Fruit fly (Drosophila melanogaster) whole organism, embryonic: ENCODE measurements around the gene eIF2gamma.

ENCODE experiments used
- ATbp ChIP-seq: fragments of 200-800 bp; sonication (Bioruptor generic); optimal IDR thresholded peaks from 2 replicates; lab custom pipeline; 2017; ENCODE audit warnings: missing biosample characterization, mild to moderate bottlenecking, missing genetic modification characterization, missing genetic modification reagents
- Atf-2 ChIP-seq: fragments of 200-800 bp; sonication (Bioruptor generic); optimal IDR thresholded peaks from 2 replicates; lab custom pipeline; 2016; ENCODE audit warnings: missing biosample characterization, missing genetic modification characterization
- Awh ChIP-seq: fragments of 200-800 bp; sonication (Bioruptor generic); IDR thresholded peaks from 2 replicates; pipeline ENCODE4, ENCODE4 v1.3.6; 2022; ENCODE audit warnings: missing biosample characterization, missing genetic modification characterization
- CG13287 ChIP-seq: fragments of 200-800 bp; sonication (Bioruptor generic); IDR thresholded peaks from 2 replicates; pipeline ENCODE4 v1.3.6; 2022; ENCODE audit warnings: missing biosample characterization, missing genetic modification characterization; ENCODE audit not compliant: partially characterized antibody
- CG14667 ChIP-seq: fragments of 200-800 bp; sonication (Bioruptor generic); IDR thresholded peaks from 2 replicates; pipeline ENCODE4 v1.3.6; 2022; ENCODE audit warnings: missing biosample characterization, missing genetic modification characterization
- CG14965 ChIP-seq: fragments of 200-800 bp; sonication (Bioruptor generic); optimal IDR thresholded peaks from 2 replicates; lab custom pipeline; 2016; ENCODE audit warnings: missing biosample characterization, missing genetic modification characterization, borderline replicate concordance
- CG1603 ChIP-seq: fragments of 200-800 bp; sonication (Bioruptor generic); optimal IDR thresholded peaks from 2 replicates; lab custom pipeline; 2019; ENCODE audit warnings: missing biosample characterization, mild to moderate bottlenecking, missing genetic modification characterization, moderate library complexity
- CG16779 ChIP-seq: fragments of 200-800 bp; sonication (Bioruptor generic); IDR thresholded peaks from 2 replicates; pipeline ENCODE4 v1.3.6; 2022; ENCODE audit warnings: missing biosample characterization, missing genetic modification characterization
- CG17186 ChIP-seq: fragments of 200-800 bp; sonication (Bioruptor generic); optimal IDR thresholded peaks from 3 replicates; lab custom pipeline; 2017; ENCODE audit warnings: missing biosample characterization, missing genetic modification reagents, missing genetic modification characterization
- CG17359 ChIP-seq: fragments of 200-800 bp; sonication (Bioruptor generic); optimal IDR thresholded peaks from 3 replicates; lab custom pipeline; 2018; ENCODE audit warnings: missing biosample characterization, mild to moderate bottlenecking, missing genetic modification characterization, moderate library complexity
- CG2129 ChIP-seq: fragments of 200-800 bp; sonication (Bioruptor generic); IDR thresholded peaks from 2 replicates; pipeline ENCODE4 v1.3.6; 2022; ENCODE audit warnings: missing biosample characterization, missing genetic modification characterization; ENCODE audit not compliant: partially characterized antibody
- CG3065 ChIP-seq: fragments of 200-800 bp; sonication (Bioruptor generic); optimal IDR thresholded peaks from 2 replicates; lab custom pipeline; 2016; ENCODE audit warnings: missing biosample characterization, missing genetic modification characterization
- CG33213 ChIP-seq: fragments of 200-800 bp; sonication (Bioruptor generic); optimal IDR thresholded peaks from 3 replicates; lab custom pipeline; 2016; ENCODE audit warnings: missing biosample characterization, missing genetic modification characterization
- CG4707 ChIP-seq: fragments of 200-800 bp; sonication (Bioruptor generic); optimal IDR thresholded peaks from 2 replicates; lab custom pipeline; 2018; ENCODE audit warnings: missing biosample characterization, mild to moderate bottlenecking, missing genetic modification characterization, moderate library complexity
- CG4854 ChIP-seq: fragments of 200-800 bp; sonication (Bioruptor generic); optimal IDR thresholded peaks from 2 replicates; lab custom pipeline; 2016; ENCODE audit warnings: missing biosample characterization, missing genetic modification characterization, inconsistent platforms
- CG5953 ChIP-seq: fragments of 200-800 bp; sonication (Bioruptor generic); IDR thresholded peaks from 2 replicates; pipeline ENCODE4 v1.3.6; 2022; ENCODE audit warnings: missing biosample characterization, missing genetic modification characterization
- CG6765 ChIP-seq: fragments of 200-800 bp; sonication (Bioruptor generic); optimal IDR thresholded peaks from 3 replicates; lab custom pipeline; 2017; ENCODE audit warnings: missing biosample characterization, mild to moderate bottlenecking, missing genetic modification characterization
- CG7556 ChIP-seq: fragments of 200-800 bp; sonication (Bioruptor generic); optimal IDR thresholded peaks from 2 replicates; lab custom pipeline; 2017; ENCODE audit warnings: missing biosample characterization, mild to moderate bottlenecking, missing genetic modification characterization
- CG7963 ChIP-seq: fragments of 200-800 bp; sonication (Bioruptor generic); IDR thresholded peaks from 3 replicates; pipeline ENCODE4 v1.3.6; 2022; ENCODE audit warnings: missing biosample characterization, missing genetic modification characterization; ENCODE audit not compliant: partially characterized antibody
- CG8290 ChIP-seq, 3 experiments: fragments of 200-800 bp; sonication (Bioruptor generic); optimal IDR thresholded peaks; 2 replicates each; lab custom pipeline; 2016 to 2019; ENCODE audit warnings: missing biosample characterization in 3 of 3, missing genetic modification characterization in 3 of 3, mild to moderate bottlenecking in 2 of 3, moderate library complexity in 1 of 3
- CG8388 ChIP-seq: fragments of 200-800 bp; sonication (Bioruptor generic); optimal IDR thresholded peaks from 2 replicates; lab custom pipeline; 2019; ENCODE audit warnings: missing biosample characterization, mild to moderate bottlenecking, missing genetic modification characterization, moderate library complexity
- CG8924 ChIP-seq: fragments of 200-800 bp; optimal IDR thresholded peaks from 3 replicates; lab custom pipeline; 2019; ENCODE audit warnings: missing biosample characterization, mild to moderate bottlenecking, missing genetic modification characterization, moderate library complexity
- CG9932 ChIP-seq: fragments of 200-800 bp; sonication (Bioruptor generic); IDR thresholded peaks from 2 replicates; pipeline ENCODE4 v1.3.6; 2022; ENCODE audit warnings: missing biosample characterization, missing genetic modification characterization
- CTCF ChIP-seq: fragments of 200-800 bp; sonication (Bioruptor generic); optimal IDR thresholded peaks from 2 replicates; lab custom pipeline; 2017; ENCODE audit warnings: missing biosample characterization, mild to moderate bottlenecking, missing genetic modification characterization, moderate library complexity
- CoRest ChIP-seq: fragments of 200-800 bp; sonication (Bioruptor generic); optimal IDR thresholded peaks from 3 replicates; lab custom pipeline; 2018; ENCODE audit warnings: missing biosample characterization, mild to moderate bottlenecking, missing genetic modification characterization, moderate library complexity
- CrebB ChIP-seq: fragments of 200-800 bp; sonication (Bioruptor generic); optimal IDR thresholded peaks from 3 replicates; lab custom pipeline; 2018; ENCODE audit warnings: missing biosample characterization, mild to moderate bottlenecking, missing genetic modification characterization
- D ChIP-seq, 2 experiments: fragments of 200-800 bp in 1 of 2; fragments of >200 bp in 1 of 2; sonication (Bioruptor generic) in 1 of 2; optimal IDR thresholded peaks; 2 replicates in 1 of 2; 3 replicates in 1 of 2; lab custom pipeline; 2017; ENCODE audit warnings: mild to moderate bottlenecking in 1 of 2, missing biosample characterization in 1 of 2, missing genetic modification characterization in 1 of 2, missing genetic modification reagents in 1 of 2
- E2f2 ChIP-seq: fragments of 200-800 bp; sonication (Bioruptor generic); IDR thresholded peaks from 2 replicates; pipeline ENCODE4 v1.3.6; 2022; ENCODE audit warnings: missing biosample characterization, missing genetic modification characterization
- Gsc ChIP-seq: fragments of 200-800 bp; sonication (Bioruptor generic); IDR thresholded peaks from 2 replicates; pipeline ENCODE4 v1.3.6; 2022; ENCODE audit warnings: missing biosample characterization, missing genetic modification characterization
- NC2α ChIP-seq: fragments of 200-800 bp; sonication (Bioruptor generic); optimal IDR thresholded peaks from 2 replicates; lab custom pipeline; 2016; ENCODE audit warnings: missing biosample characterization, missing genetic modification characterization
- Sin3A ChIP-seq: fragments of >200 bp; optimal IDR thresholded peaks from 2 replicates; lab custom pipeline; 2018
- Vsx1 ChIP-seq: fragments of 200-800 bp; sonication (Bioruptor generic); optimal IDR thresholded peaks from 2 replicates; lab custom pipeline; 2017; ENCODE audit warnings: missing biosample characterization, mild to moderate bottlenecking, missing genetic modification characterization, missing genetic modification reagents
- YL-1 ChIP-seq: fragments of 200-800 bp; sonication (Bioruptor generic); optimal IDR thresholded peaks from 3 replicates; lab custom pipeline; 2017; ENCODE audit warnings: missing biosample characterization, mild to moderate bottlenecking, missing genetic modification characterization
- cad ChIP-seq: fragments of >200 bp; optimal IDR thresholded peaks from 2 replicates; lab custom pipeline; 2017; ENCODE audit warnings: missing biosample characterization, missing genetic modification characterization
- cg ChIP-seq: fragments of 200-800 bp; sonication (Bioruptor generic); optimal IDR thresholded peaks from 3 replicates; lab custom pipeline; 2019; ENCODE audit warnings: missing biosample characterization, mild to moderate bottlenecking, missing genetic modification characterization, moderate library complexity
- corto ChIP-seq: fragments of 200-800 bp; sonication (Bioruptor generic); optimal IDR thresholded peaks from 2 replicates; lab custom pipeline; 2016; ENCODE audit warnings: missing biosample characterization, mild to moderate bottlenecking, missing genetic modification characterization, moderate library complexity
- crol ChIP-seq: fragments of 200-800 bp; sonication (Bioruptor generic); IDR thresholded peaks from 2 replicates; pipeline ENCODE4 v1.3.6; 2022; ENCODE audit warnings: missing biosample characterization, missing genetic modification characterization
- da ChIP-seq: fragments of 200-800 bp; sonication (Bioruptor generic); optimal IDR thresholded peaks from 2 replicates; lab custom pipeline; 2016; ENCODE audit warnings: missing biosample characterization, missing genetic modification characterization
- dan ChIP-seq: fragments of 200-800 bp; sonication (Bioruptor generic); IDR thresholded peaks from 2 replicates; pipeline ENCODE4 v1.3.6; 2022; ENCODE audit warnings: missing biosample characterization, missing genetic modification characterization
- dysf ChIP-seq: fragments of 200-800 bp; sonication (Bioruptor generic); IDR thresholded peaks from 3 replicates; pipeline ENCODE4 v1.3.6; 2022; ENCODE audit warnings: missing biosample characterization, missing genetic modification characterization
- fd64A ChIP-seq: fragments of 200-800 bp; sonication (Bioruptor generic); optimal IDR thresholded peaks from 3 replicates; lab custom pipeline; 2018; ENCODE audit warnings: missing biosample characterization, mild to moderate bottlenecking, missing genetic modification characterization
- gro ChIP-seq: fragments of 200-800 bp; sonication (Bioruptor generic); optimal IDR thresholded peaks from 2 replicates; lab custom pipeline; 2016; ENCODE audit warnings: missing biosample characterization, missing genetic modification characterization
- hbn ChIP-seq: fragments of 200-800 bp; sonication (Bioruptor generic); IDR thresholded peaks from 2 replicates; pipeline ENCODE4 v1.3.6; 2022; ENCODE audit warnings: missing biosample characterization, missing genetic modification characterization; ENCODE audit not compliant: partially characterized antibody
- oc ChIP-seq: fragments of 200-800 bp; sonication (Bioruptor generic); optimal IDR thresholded peaks from 2 replicates; lab custom pipeline; 2018; ENCODE audit warnings: missing biosample characterization, mild to moderate bottlenecking, missing genetic modification characterization, moderate library complexity
- onecut ChIP-seq: fragments of 200-800 bp; sonication (Bioruptor generic); IDR thresholded peaks from 2 replicates; pipeline ENCODE4 v1.3.6; 2022; ENCODE audit warnings: missing biosample characterization, missing genetic modification characterization
- org-1 ChIP-seq: fragments of 200-800 bp; sonication (Bioruptor generic); optimal IDR thresholded peaks from 2 replicates; lab custom pipeline; 2017; ENCODE audit warnings: missing biosample characterization, missing genetic modification characterization
- psq ChIP-seq: fragments of 200-800 bp; sonication (Bioruptor generic); optimal IDR thresholded peaks from 2 replicates; lab custom pipeline; 2017; ENCODE audit warnings: missing biosample characterization, missing genetic modification characterization
- pum ChIP-seq: fragments of 200-800 bp; sonication (Bioruptor generic); optimal IDR thresholded peaks from 2 replicates; lab custom pipeline; 2016; ENCODE audit warnings: missing biosample characterization, missing genetic modification characterization
- pzg ChIP-seq: fragments of 200-800 bp; sonication (Bioruptor generic); optimal IDR thresholded peaks from 3 replicates; lab custom pipeline; 2018; ENCODE audit warnings: missing biosample characterization, mild to moderate bottlenecking, missing genetic modification characterization, moderate library complexity
- stc ChIP-seq: fragments of 200-800 bp; sonication (Bioruptor generic); IDR thresholded peaks from 2 replicates; pipeline ENCODE4 v1.3.6; 2022; ENCODE audit warnings: missing biosample characterization, missing genetic modification characterization
- zfh1 ChIP-seq: fragments of 200-800 bp; sonication (Bioruptor generic); IDR thresholded peaks from 3 replicates; pipeline ENCODE4 v1.3.6; 2022; ENCODE audit warnings: missing biosample characterization, missing genetic modification characterization

The eIF2gamma gene

DNA sequence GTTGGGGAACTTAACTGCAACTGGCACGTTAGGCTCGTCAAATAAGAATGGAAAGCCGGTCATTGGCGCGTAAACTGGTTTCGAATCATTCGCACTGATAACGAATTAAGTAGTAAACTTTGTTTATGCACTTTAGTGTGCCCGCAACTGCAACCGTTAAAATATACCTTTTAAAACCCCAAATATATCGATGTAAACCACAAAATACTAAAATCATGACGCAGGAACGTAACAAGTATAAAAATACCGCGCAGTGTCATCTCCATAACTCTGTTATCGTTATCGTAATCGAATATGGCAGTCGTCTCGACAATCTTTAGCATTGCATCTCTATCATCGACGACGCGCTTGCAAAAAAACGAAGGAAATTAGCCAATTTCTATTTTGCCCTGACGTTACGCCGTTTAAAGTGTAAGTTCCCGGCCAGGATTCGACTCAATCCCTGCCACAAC lies 38.0 kb downstream of the eIF2gamma start, which contains the start of the genes CG31344 and Caf1-55 (continued):
- no peak for TF ChIP-seq CG3065 (GFP tag; lab: Kevin White, UChicago)
- TF ChIP-seq ATbp, result no peak
- TF ChIP-seq zfh1 (GFP tag; lab: Robert Waterston, UW), result no peak
- no peak for TF ChIP-seq D (optimal IDR thresholded peaks at IDR 0.05; lab: Kevin White, UChicago)
- no peak for TF ChIP-seq D (GFP tag; optimal IDR thresholded peaks at IDR 0.05; lab: Kevin White, UChicago)
- peak; percentile 98 for TF ChIP-seq pzg (GFP tag; lab: Kevin White, UChicago)
- peak; percentile 3 for TF ChIP-seq CG17186 (GFP tag; lab: Kevin White, UChicago)
- peak; percentile 81 for TF ChIP-seq YL-1 (GFP tag; lab: Kevin White, UChicago)
- TF ChIP-seq CG9932 (GFP tag; lab: Robert Waterston, UW), result peak; percentile 34; the same call in 1 of the 2 replicates
- TF ChIP-seq CG7963, result peak; percentile 79; the same call in 2 of the 3 replicates
- no peak for TF ChIP-seq CG16779
- TF ChIP-seq org-1, result no peak
- no peak for TF ChIP-seq dysf (GFP tag; lab: Robert Waterston, UW)
- TF ChIP-seq Sin3A (lab: Kevin White, UChicago), result peak; percentile 70
- TF ChIP-seq CG14965 (GFP tag; lab: Kevin White, UChicago), result no peak
- TF ChIP-seq Vsx1 (GFP tag; lab: Kevin White, UChicago), result peak; percentile 16
- TF ChIP-seq corto, result no peak
- TF ChIP-seq CG6765, result no peak
- no peak for TF ChIP-seq stc
- TF ChIP-seq CG5953, result no peak
- peak; percentile 65 for TF ChIP-seq CG2129 (GFP tag; lab: Robert Waterston, UW)
- TF ChIP-seq CG17359, result no peak
- peak; percentile 79 for TF ChIP-seq hbn (GFP tag; lab: Robert Waterston, UW)
- no peak for TF ChIP-seq NC2α (GFP tag; lab: Kevin White, UChicago)
- no peak for TF ChIP-seq cad (GFP tag; lab: Kevin White, UChicago)
- TF ChIP-seq fd64A, result no peak
- no peak for TF ChIP-seq CG4854
- peak; percentile 26 for TF ChIP-seq gro (GFP tag; lab: Kevin White, UChicago)
- no peak for TF ChIP-seq CG8388 (GFP tag; lab: Kevin White, UChicago)
- peak; percentile 82 for TF ChIP-seq E2f2 (GFP tag; lab: Robert Waterston, UW)
- TF ChIP-seq CoRest (tag; lab: Kevin White, UChicago), result peak; percentile 26
- no peak for TF ChIP-seq CG7556 (GFP tag; lab: Kevin White, UChicago)
- no peak for TF ChIP-seq oc (tag; lab: Kevin White, UChicago)
- no peak for TF ChIP-seq CTCF (GFP tag; lab: Kevin White, UChicago)
- no peak for TF ChIP-seq crol (GFP tag; lab: Robert Waterston, UW)
- peak; percentile 20 for TF ChIP-seq CG33213 (GFP tag; lab: Kevin White, UChicago)
- no peak for TF ChIP-seq pum (GFP tag; lab: Kevin White, UChicago)
- TF ChIP-seq cg (GFP tag; lab: Kevin White, UChicago), result no peak
- peak; percentile 84 for TF ChIP-seq CG1603
- no peak for TF ChIP-seq Awh
- peak; percentile 92 for TF ChIP-seq CG13287 (GFP tag; lab: Robert Waterston, UW)
- no peak for TF ChIP-seq CG4707
- TF ChIP-seq Gsc (GFP tag; lab: Robert Waterston, UW), result no peak
- no peak for TF ChIP-seq Atf-2
- TF ChIP-seq onecut (GFP tag; lab: Robert Waterston, UW), result no peak
- TF ChIP-seq CrebB (tag; lab: Kevin White, UChicago), result peak; percentile 2
- no peak for TF ChIP-seq dan
- TF ChIP-seq psq (GFP tag; lab: Kevin White, UChicago), result no peak
- TF ChIP-seq CG14667 (GFP tag; lab: Robert Waterston, UW), result no peak
- TF ChIP-seq da (GFP tag; lab: Kevin White, UChicago), result no peak
- TF ChIP-seq CG8290 (GFP tag; optimal IDR thresholded peaks at IDR 0.05; lab: Kevin White, UChicago), result no peak
- no peak for TF ChIP-seq CG8290 (tag; optimal IDR thresholded peaks at IDR 0.05; lab: Kevin White, UChicago)
- peak; percentile 38 for TF ChIP-seq CG8924 (tag; lab: Kevin White, UChicago)
